Worm (Caenorhabditis elegans): ENCODE data around the gene F43C1.5.

- TF ChIP-seq B0310.2 (tag; optimal IDR thresholded peaks at IDR 0.05) (no peak), ama-1 (optimal IDR thresholded peaks at IDR 0.05) (no peak), hmg-4 (GFP tag; optimal IDR thresholded peaks at IDR 0.05) (no peak)
Observed at ce11 chrIII:4243461-4243860, 14.5 kb downstream of the F43C1.5 start, which contains the start of gene mrpl-21.
